Fruit fly (Drosophila melanogaster): Measurements from ENCODE around the gene osk.

The osk gene

dm6 chr3R:8934930-8935329 is at the start of gene osk:
Gene osk, plus strand, starts transcription at chr3R:8935126.
- TF ChIP-seq ovo (GFP tag; optimal IDR thresholded peaks at IDR 0.05) = peak; percentile 76
- TF ChIP-seq bab1 (GFP tag; optimal IDR thresholded peaks at IDR 0.05) = no peak
- no peak for TF ChIP-seq cic (GFP tag; optimal IDR thresholded peaks at IDR 0.05)
- peak; percentile 96 for TF ChIP-seq pad (GFP tag; optimal IDR thresholded peaks at IDR 0.05)

dm6 chr3R:8885581-8885980 is 49.3 kb upstream of the osk start:
- TF ChIP-seq pad (GFP tag; optimal IDR thresholded peaks at IDR 0.05) (no peak), Hr96 (GFP tag; optimal IDR thresholded peaks at IDR 0.05) (no peak), CG7101 (tag; optimal IDR thresholded peaks at IDR 0.05) (no peak), CG1620 (GFP tag; optimal IDR thresholded peaks at IDR 0.05) (no peak), Mnt (GFP tag; optimal IDR thresholded peaks at IDR 0.05) (no peak), CG5204 (GFP tag; optimal IDR thresholded peaks at IDR 0.05) (no peak), CG12768 (GFP tag; optimal IDR thresholded peaks at IDR 0.05) (no peak), tj (GFP tag; optimal IDR thresholded peaks at IDR 0.05) (no peak), cnc (optimal IDR thresholded peaks at IDR 0.05) (no peak), Crg-1 (GFP tag; optimal IDR thresholded peaks at IDR 0.05) (no peak), cic (GFP tag; optimal IDR thresholded peaks at IDR 0.05) (no peak), CG11617 (GFP tag; optimal IDR thresholded peaks at IDR 0.05) (no peak), ovo (GFP tag; optimal IDR thresholded peaks at IDR 0.05) (no peak), Clk (GFP tag; optimal IDR thresholded peaks at IDR 0.05) (no peak), CG33017 (tag; optimal IDR thresholded peaks at IDR 0.05) (no peak), CG7045 (GFP tag; optimal IDR thresholded peaks at IDR 0.05) (no peak), toe (GFP tag; optimal IDR thresholded peaks at IDR 0.05) (no peak)

- TF ChIP-seq CG11617 (GFP tag; optimal IDR thresholded peaks at IDR 0.05) (no peak), pad (GFP tag; optimal IDR thresholded peaks at IDR 0.05) (no peak), toe (GFP tag; optimal IDR thresholded peaks at IDR 0.05) (no peak), cnc (optimal IDR thresholded peaks at IDR 0.05) (no peak), CG12768 (GFP tag; optimal IDR thresholded peaks at IDR 0.05) (no peak), kay (GFP tag; ENCODE audit: borderline replicate concordance) (peak; percentile 68)
Measured at dm6 chr3R:8886772-8887367, 48.1 kb upstream of the osk start.

- TF ChIP-seq cic (GFP tag; optimal IDR thresholded peaks at IDR 0.05) (no peak), CG7101 (tag; optimal IDR thresholded peaks at IDR 0.05) (peak; percentile 16), ovo (GFP tag; optimal IDR thresholded peaks at IDR 0.05) (peak; percentile 16), Clk (GFP tag; optimal IDR thresholded peaks at IDR 0.05) (no peak), Crg-1 (GFP tag; optimal IDR thresholded peaks at IDR 0.05) (no peak)
Measured at dm6 chr3R:8890441-8890840, 44.5 kb upstream of the osk start.

dm6 chr3R:8891675-8892074 is 43.3 kb upstream of the osk start:
- TF ChIP-seq CG12768 (GFP tag; optimal IDR thresholded peaks at IDR 0.05) = no peak
- TF ChIP-seq kay (GFP tag; ENCODE audit: borderline replicate concordance) = no peak
- TF ChIP-seq CG1620 (GFP tag; optimal IDR thresholded peaks at IDR 0.05) = no peak
- no peak for TF ChIP-seq tj (GFP tag; optimal IDR thresholded peaks at IDR 0.05)
- TF ChIP-seq CG5204 (GFP tag; optimal IDR thresholded peaks at IDR 0.05) = no peak
- no peak for TF ChIP-seq cnc (optimal IDR thresholded peaks at IDR 0.05)
- TF ChIP-seq Mnt (GFP tag; optimal IDR thresholded peaks at IDR 0.05) = no peak
- no peak for TF ChIP-seq toe (GFP tag; optimal IDR thresholded peaks at IDR 0.05)
- TF ChIP-seq Crg-1 (GFP tag; optimal IDR thresholded peaks at IDR 0.05) = no peak
- TF ChIP-seq bab1 (GFP tag; optimal IDR thresholded peaks at IDR 0.05) = no peak
- TF ChIP-seq Hr96 (GFP tag; optimal IDR thresholded peaks at IDR 0.05) = no peak
- TF ChIP-seq pad (GFP tag; optimal IDR thresholded peaks at IDR 0.05) = no peak
- TF ChIP-seq CG7101 (tag; optimal IDR thresholded peaks at IDR 0.05) = no peak
- no peak for TF ChIP-seq CG14711 (tag; optimal IDR thresholded peaks at IDR 0.05)
- no peak for TF ChIP-seq cic (GFP tag; optimal IDR thresholded peaks at IDR 0.05)

- TF ChIP-seq CG5204 (GFP tag; optimal IDR thresholded peaks at IDR 0.05) = no peak
- peak; percentile 55 for TF ChIP-seq CG7101 (tag; optimal IDR thresholded peaks at IDR 0.05)
- no peak for TF ChIP-seq Mnt (GFP tag; optimal IDR thresholded peaks at IDR 0.05)
- TF ChIP-seq tj (GFP tag; optimal IDR thresholded peaks at IDR 0.05) = peak; percentile 99
- peak; percentile 17 for TF ChIP-seq CG11617 (GFP tag; optimal IDR thresholded peaks at IDR 0.05)
- no peak for TF ChIP-seq cic (GFP tag; optimal IDR thresholded peaks at IDR 0.05)
- peak; percentile 77 for TF ChIP-seq bab1 (GFP tag; optimal IDR thresholded peaks at IDR 0.05)
- no peak for TF ChIP-seq CG12768 (GFP tag; optimal IDR thresholded peaks at IDR 0.05)
- TF ChIP-seq Hr96 (GFP tag; optimal IDR thresholded peaks at IDR 0.05) = no peak
- TF ChIP-seq cnc (optimal IDR thresholded peaks at IDR 0.05) = no peak
- TF ChIP-seq CG14711 (tag; optimal IDR thresholded peaks at IDR 0.05) = peak; percentile 62
- no peak for TF ChIP-seq kay (GFP tag; ENCODE audit: borderline replicate concordance)
- no peak for TF ChIP-seq Crg-1 (GFP tag; optimal IDR thresholded peaks at IDR 0.05)
- no peak for TF ChIP-seq Clk (GFP tag; optimal IDR thresholded peaks at IDR 0.05)
- TF ChIP-seq CG33017 (tag; optimal IDR thresholded peaks at IDR 0.05) = no peak
- peak; percentile 22 for TF ChIP-seq CG1620 (GFP tag; optimal IDR thresholded peaks at IDR 0.05)
- no peak for TF ChIP-seq toe (GFP tag; optimal IDR thresholded peaks at IDR 0.05)
Measured at dm6 chr3R:8892993-8893670, 41.8 kb upstream of the osk start.

- TF ChIP-seq ovo (GFP tag; optimal IDR thresholded peaks at IDR 0.05) (no peak), CG1620 (GFP tag; optimal IDR thresholded peaks at IDR 0.05) (no peak), CG5204 (GFP tag; optimal IDR thresholded peaks at IDR 0.05) (no peak), CG11617 (GFP tag; optimal IDR thresholded peaks at IDR 0.05) (no peak), CG7101 (tag; optimal IDR thresholded peaks at IDR 0.05) (no peak), kay (GFP tag; ENCODE audit: borderline replicate concordance) (no peak), toe (GFP tag; optimal IDR thresholded peaks at IDR 0.05) (no peak), Clk (GFP tag; optimal IDR thresholded peaks at IDR 0.05) (no peak), CG14711 (tag; optimal IDR thresholded peaks at IDR 0.05) (no peak), tj (GFP tag; optimal IDR thresholded peaks at IDR 0.05) (no peak), CG12768 (GFP tag; optimal IDR thresholded peaks at IDR 0.05) (no peak), Hr96 (GFP tag; optimal IDR thresholded peaks at IDR 0.05) (no peak), Mnt (GFP tag; optimal IDR thresholded peaks at IDR 0.05) (no peak), Crg-1 (GFP tag; optimal IDR thresholded peaks at IDR 0.05) (no peak), CG7045 (GFP tag; optimal IDR thresholded peaks at IDR 0.05) (no peak), CG33017 (tag; optimal IDR thresholded peaks at IDR 0.05) (no peak), cnc (optimal IDR thresholded peaks at IDR 0.05) (no peak), pad (GFP tag; optimal IDR thresholded peaks at IDR 0.05) (no peak)
Measured at dm6 chr3R:8896740-8897139, 38.2 kb upstream of the osk start.
